Fruit fly (Drosophila melanogaster) whole organism, prepupa: ENCODE results near the gene CG5888.

Experiments used
- Blimp-1 ChIP-seq: fragments of 200-800 bp; sonication (Bioruptor generic); optimal IDR thresholded peaks from 3 replicates; lab custom pipeline; 2017; ENCODE audit warnings: missing biosample characterization, missing genetic modification characterization, mild to moderate bottlenecking, moderate library complexity, missing genetic modification reagents
- CG10669 ChIP-seq: fragments of 200-800 bp; sonication (Bioruptor generic); optimal IDR thresholded peaks from 3 replicates; lab custom pipeline; 2018; ENCODE audit warnings: missing biosample characterization, mild to moderate bottlenecking, missing genetic modification characterization, moderate library complexity
- CG11294 ChIP-seq: fragments of 200-800 bp; sonication (Bioruptor generic); IDR thresholded peaks from 2 replicates; pipeline ENCODE4 v1.3.6; 2022; ENCODE audit warnings: missing biosample characterization, missing genetic modification characterization
- CG11762 ChIP-seq: fragments of 200-800 bp; sonication (Bioruptor generic); optimal IDR thresholded peaks from 3 replicates; lab custom pipeline; 2016; ENCODE audit warnings: missing biosample characterization, missing genetic modification characterization; ENCODE audit not compliant: insufficient read depth
- CG31627 ChIP-seq: fragments of 200-800 bp; sonication (Bioruptor generic); optimal IDR thresholded peaks from 3 replicates; lab custom pipeline; 2016; ENCODE audit warnings: missing biosample characterization, missing genetic modification characterization
- CG32006 ChIP-seq: fragments of 200-800 bp; sonication (Bioruptor generic); optimal IDR thresholded peaks from 3 replicates; lab custom pipeline; 2017; ENCODE audit warnings: missing biosample characterization, mild to moderate bottlenecking, missing genetic modification characterization
- CG34406 ChIP-seq: fragments of 200-800 bp; sonication (Bioruptor generic); optimal IDR thresholded peaks from 3 replicates; lab custom pipeline; 2016; ENCODE audit warnings: missing biosample characterization, missing genetic modification characterization
- CG4318 ChIP-seq: fragments of 200-800 bp; sonication (Bioruptor generic); optimal IDR thresholded peaks from 3 replicates; lab custom pipeline; 2017; ENCODE audit warnings: missing biosample characterization, mild to moderate bottlenecking, missing genetic modification characterization
- CG6163 ChIP-seq: fragments of 200-800 bp; sonication (Bioruptor generic); IDR thresholded peaks from 3 replicates; pipeline ENCODE4 v1.3.6; 2022; ENCODE audit warnings: missing biosample characterization, missing genetic modification characterization
- CG6276 ChIP-seq: fragments of 200-800 bp; sonication (Bioruptor generic); optimal IDR thresholded peaks from 2 replicates; lab custom pipeline; 2017; ENCODE audit warnings: missing biosample characterization, mild to moderate bottlenecking, missing genetic modification characterization
- CG6792 ChIP-seq: fragments of 200-800 bp; sonication (Bioruptor generic); optimal IDR thresholded peaks from 3 replicates; lab custom pipeline; 2016; ENCODE audit warnings: missing biosample characterization, missing genetic modification characterization
- CG6808 ChIP-seq: fragments of 200-800 bp; sonication (Bioruptor generic); optimal IDR thresholded peaks from 3 replicates; lab custom pipeline; 2017; ENCODE audit warnings: missing biosample characterization, missing genetic modification characterization, mild to moderate bottlenecking, moderate library complexity, missing genetic modification reagents
- CG6854 ChIP-seq: fragments of 200-800 bp; sonication (Bioruptor generic); optimal IDR thresholded peaks from 2 replicates; lab custom pipeline; 2017; ENCODE audit warnings: missing biosample characterization, mild to moderate bottlenecking, missing genetic modification characterization
- CG8119 ChIP-seq: fragments of 200-800 bp; sonication (Bioruptor generic); IDR thresholded peaks from 3 replicates; pipeline ENCODE4 v1.3.6; 2022; ENCODE audit warnings: missing biosample characterization, missing genetic modification characterization
- CG8319 ChIP-seq: fragments of 200-800 bp; sonication (Bioruptor generic); optimal IDR thresholded peaks from 3 replicates; lab custom pipeline; 2016; ENCODE audit warnings: missing biosample characterization, missing genetic modification characterization
- CG8632 ChIP-seq: fragments of 200-800 bp; sonication (Bioruptor generic); optimal IDR thresholded peaks from 3 replicates; lab custom pipeline; 2016; ENCODE audit warnings: missing biosample characterization, missing genetic modification characterization
- CG9139 ChIP-seq: fragments of 200-800 bp; sonication (Bioruptor generic); optimal IDR thresholded peaks from 3 replicates; lab custom pipeline; 2017; ENCODE audit warnings: missing biosample characterization, mild to moderate bottlenecking, missing genetic modification characterization
- Eip78C ChIP-seq: fragments of 200-800 bp; sonication (Bioruptor generic); peaks from one replicate; lab custom pipeline; 2016; ENCODE audit warnings: missing biosample characterization, missing genetic modification characterization
- Eip93F ChIP-seq: fragments of 200-800 bp; sonication (Bioruptor generic); optimal IDR thresholded peaks from 2 replicates; lab custom pipeline; 2016; ENCODE audit warnings: missing biosample characterization, mild to moderate bottlenecking, missing genetic modification characterization
- Ets21C ChIP-seq: fragments of 200-800 bp; sonication (Bioruptor generic); optimal IDR thresholded peaks from 3 replicates; lab custom pipeline; 2016; ENCODE audit warnings: missing biosample characterization, missing genetic modification characterization
- Ets96B ChIP-seq: fragments of 200-800 bp; optimal IDR thresholded peaks from 2 replicates; lab custom pipeline; 2019; ENCODE audit warnings: missing biosample characterization, mild to moderate bottlenecking, missing genetic modification characterization, moderate library complexity
- Gug ChIP-seq: fragments of 200-800 bp; sonication (Bioruptor generic); IDR thresholded peaks from 2 replicates; pipeline ENCODE4 v1.3.6; 2022; ENCODE audit warnings: missing biosample characterization, missing genetic modification characterization
- Hr38 ChIP-seq: sonication (Bioruptor generic); optimal IDR thresholded peaks from 2 replicates; lab custom pipeline; 2016; ENCODE audit warnings: missing biosample characterization, missing genetic modification characterization
- Hr39 ChIP-seq: fragments of 200-800 bp; sonication (Bioruptor generic); optimal IDR thresholded peaks from 2 replicates; lab custom pipeline; 2016; ENCODE audit warnings: missing biosample characterization, missing genetic modification characterization
- Hr4 ChIP-seq: fragments of 200-800 bp; sonication (Bioruptor generic); optimal IDR thresholded peaks from 3 replicates; lab custom pipeline; 2016; ENCODE audit warnings: missing biosample characterization, missing genetic modification characterization
- Met ChIP-seq: fragments of 200-800 bp; sonication (Bioruptor generic); optimal IDR thresholded peaks from 3 replicates; lab custom pipeline; 2016; ENCODE audit warnings: missing biosample characterization, missing genetic modification characterization
- Smox ChIP-seq: fragments of 200-800 bp; sonication (Bioruptor generic); optimal IDR thresholded peaks from 3 replicates; lab custom pipeline; 2016; ENCODE audit warnings: missing biosample characterization, missing genetic modification characterization
- Sox102F ChIP-seq: fragments of 200-800 bp; sonication (Bioruptor generic); optimal IDR thresholded peaks from 2 replicates; lab custom pipeline; 2016; ENCODE audit warnings: missing biosample characterization, mild to moderate bottlenecking, missing genetic modification characterization
- Sox14 ChIP-seq: fragments of 200-800 bp; sonication (Bioruptor generic); optimal IDR thresholded peaks from 3 replicates; lab custom pipeline; 2016; ENCODE audit warnings: missing biosample characterization, missing genetic modification characterization
- acj6 ChIP-seq: fragments of 200-800 bp; sonication (Bioruptor generic); optimal IDR thresholded peaks from 3 replicates; lab custom pipeline; 2016; ENCODE audit warnings: missing biosample characterization, missing genetic modification characterization
- cyc ChIP-seq: fragments of 200-800 bp; sonication (Bioruptor generic); optimal IDR thresholded peaks from 3 replicates; lab custom pipeline; 2016; ENCODE audit warnings: missing biosample characterization, missing genetic modification characterization
- dsx ChIP-seq: fragments of 200-800 bp; optimal IDR thresholded peaks from 3 replicates; lab custom pipeline; 2019; ENCODE audit warnings: missing biosample characterization, mild to moderate bottlenecking, missing genetic modification characterization, moderate library complexity; ENCODE audit not compliant: poor library complexity, severe bottlenecking
- eg ChIP-seq: fragments of 200-800 bp; sonication (Bioruptor generic); IDR thresholded peaks from 3 replicates; pipeline ENCODE4 v1.3.6; 2022; ENCODE audit warnings: missing biosample characterization, missing genetic modification characterization
- esn ChIP-seq: fragments of 200-800 bp; sonication (Bioruptor generic); optimal IDR thresholded peaks from 2 replicates; lab custom pipeline; 2016; ENCODE audit warnings: missing biosample characterization, mild to moderate bottlenecking, missing genetic modification characterization, moderate library complexity
- fd59A ChIP-seq: fragments of 200-800 bp; sonication (Bioruptor generic); optimal IDR thresholded peaks from 2 replicates; lab custom pipeline; 2017; ENCODE audit warnings: missing biosample characterization, mild to moderate bottlenecking, missing genetic modification characterization, missing genetic modification reagents
- fd85E ChIP-seq: fragments of 200-800 bp; sonication (Bioruptor generic); optimal IDR thresholded peaks from 3 replicates; lab custom pipeline; 2016; ENCODE audit warnings: missing biosample characterization, missing genetic modification characterization
- fkh ChIP-seq: fragments of 200-800 bp; sonication (Bioruptor generic); optimal IDR thresholded peaks from 3 replicates; lab custom pipeline; 2017; ENCODE audit warnings: missing biosample characterization, mild to moderate bottlenecking, missing genetic modification characterization, moderate library complexity
- lz ChIP-seq: fragments of 200-800 bp; sonication (Bioruptor generic); optimal IDR thresholded peaks from 3 replicates; lab custom pipeline; 2016; ENCODE audit warnings: missing biosample characterization, missing genetic modification characterization
- net ChIP-seq: fragments of 200-800 bp; sonication (Bioruptor generic); optimal IDR thresholded peaks from 3 replicates; lab custom pipeline; 2016; ENCODE audit warnings: missing biosample characterization, missing genetic modification characterization
- pdm3 ChIP-seq: fragments of 200-800 bp; sonication (Bioruptor generic); optimal IDR thresholded peaks from 3 replicates; lab custom pipeline; 2016; ENCODE audit warnings: missing biosample characterization, missing genetic modification characterization
- spab ChIP-seq: fragments of 200-800 bp; sonication (Bioruptor generic); optimal IDR thresholded peaks from 2 replicates; lab custom pipeline; 2017; ENCODE audit warnings: missing biosample characterization, mild to moderate bottlenecking, missing genetic modification characterization, missing genetic modification reagents
- ss ChIP-seq, 2 experiments: fragments of 200-800 bp; sonication (Bioruptor generic); optimal IDR thresholded peaks; 2 replicates in 1 of 2; 3 replicates in 1 of 2; lab custom pipeline; 2017 to 2018; ENCODE audit warnings: mild to moderate bottlenecking in 2 of 2, missing biosample characterization in 2 of 2, missing genetic modification characterization in 2 of 2, moderate library complexity in 1 of 2
- svp ChIP-seq: fragments of 200-800 bp; sonication (Bioruptor generic); peaks from one replicate; lab custom pipeline; 2016; ENCODE audit warnings: missing biosample characterization, missing genetic modification characterization
- topi ChIP-seq: fragments of 200-800 bp; sonication (Bioruptor generic); optimal IDR thresholded peaks from 3 replicates; lab custom pipeline; 2016; ENCODE audit warnings: missing biosample characterization, missing genetic modification characterization
- vri ChIP-seq: fragments of 200-800 bp; sonication (Bioruptor generic); optimal IDR thresholded peaks from 3 replicates; lab custom pipeline; 2016; ENCODE audit warnings: missing biosample characterization, mild to moderate bottlenecking, missing genetic modification characterization

The CG5888 gene

DNA sequence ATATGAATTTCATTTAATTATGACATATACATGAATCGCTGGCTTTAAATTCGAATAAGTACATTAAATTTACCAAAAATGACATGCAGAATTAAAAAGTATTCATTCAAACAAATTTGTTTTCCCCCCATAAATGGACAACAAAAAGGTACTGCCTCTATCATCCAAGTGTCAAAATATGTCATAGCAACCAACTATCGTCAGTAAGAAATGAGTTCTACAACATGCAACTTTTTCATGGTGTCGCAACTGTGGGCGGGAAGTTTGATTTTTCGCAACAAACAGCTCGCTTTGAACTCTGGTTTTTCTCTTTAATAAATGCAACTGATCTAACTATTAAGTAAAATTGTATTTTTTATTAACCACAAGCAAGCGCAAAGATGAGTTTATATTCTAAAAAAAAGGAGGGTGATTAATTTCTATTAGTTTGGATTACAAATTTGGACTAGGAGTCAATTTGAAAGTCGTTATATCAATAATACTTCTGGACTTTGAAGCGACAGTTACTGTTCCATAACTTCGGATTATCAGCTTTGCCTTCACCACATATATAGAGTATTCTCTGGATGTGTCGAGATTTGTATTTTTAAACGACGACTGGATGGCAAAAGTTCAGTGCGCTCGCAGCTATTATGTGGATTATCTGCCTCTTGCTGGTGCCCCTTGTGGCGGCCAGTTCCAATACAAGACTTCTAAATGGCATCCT is 39.5 kb upstream of the CG5888 start, which contains the start of gene Nepl8 (continued):
- TF ChIP-seq Eip78C (GFP tag; lab: Kevin White, UChicago) (no peak), ss (GFP tag; optimal IDR thresholded peaks at IDR 0.05; lab: Kevin White, UChicago) (peak; percentile 16 to 66), CG6808 (GFP tag; lab: Kevin White, UChicago) (peak; percentile 35), Gug (GFP tag; lab: Robert Waterston, UW) (no peak), Hr39 (GFP tag; lab: Kevin White, UChicago) (no peak), acj6 (GFP tag; lab: Kevin White, UChicago) (no peak), spab (no peak), CG6792 (no peak), fkh (no peak), CG6854 (no peak), CG11294 (GFP tag; lab: Robert Waterston, UW) (no peak), CG34406 (GFP tag; lab: Kevin White, UChicago) (no peak), Sox102F (no peak), CG6163 (no peak)

DNA sequence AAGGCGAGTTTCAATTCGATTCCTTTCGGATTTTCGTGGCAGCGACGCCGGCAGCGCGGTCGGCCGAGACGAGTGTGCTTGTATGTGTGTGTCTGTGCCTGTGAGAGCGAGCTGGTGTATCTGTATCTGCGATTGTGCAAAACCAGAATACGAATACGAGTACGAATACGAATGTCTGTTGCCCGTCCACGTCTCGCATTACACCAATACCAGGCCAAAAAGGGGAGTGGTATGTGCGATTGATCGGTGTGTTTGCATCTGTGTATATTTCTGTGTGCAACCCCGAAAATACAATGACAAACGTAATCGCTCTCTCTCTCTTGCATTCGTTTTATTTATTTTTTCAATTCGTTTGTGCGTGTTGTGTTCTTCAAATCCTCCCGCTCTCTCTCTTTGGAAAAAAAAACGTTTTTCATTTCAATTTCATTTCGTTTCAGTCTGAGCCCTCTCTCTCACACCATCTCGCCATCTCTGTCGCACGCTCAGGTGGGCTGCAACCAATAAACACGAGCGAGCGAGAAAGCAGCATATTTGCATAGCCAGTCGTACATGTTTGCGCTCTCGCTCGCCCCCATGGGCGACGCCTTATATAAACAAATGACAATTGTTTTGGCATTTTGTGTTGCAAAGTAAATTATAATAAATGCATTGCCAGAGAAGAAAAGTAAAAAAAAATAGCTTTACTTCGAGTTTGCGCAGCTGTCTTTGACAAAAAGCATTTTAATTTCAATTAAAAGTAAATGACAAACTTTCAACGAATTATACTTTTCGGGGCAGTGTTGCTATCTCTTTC is 37.9 kb upstream of the CG5888 start:
- peak; percentile 24 for TF ChIP-seq Hr39 (GFP tag; lab: Kevin White, UChicago)
- peak; percentile 15 for TF ChIP-seq CG9139 (GFP tag; lab: Kevin White, UChicago)
- peak; percentile 49 for TF ChIP-seq Blimp-1 (GFP tag; lab: Kevin White, UChicago)
- TF ChIP-seq CG6276 (GFP tag; lab: Kevin White, UChicago), result no peak
- no peak for TF ChIP-seq Hr4 (GFP tag; lab: Kevin White, UChicago)
- peak; percentile 52 for TF ChIP-seq pdm3 (GFP tag; lab: Kevin White, UChicago)
- TF ChIP-seq Ets21C, result no peak
- TF ChIP-seq Eip93F (GFP tag; lab: Kevin White, UChicago), result no peak
- TF ChIP-seq CG4318 (GFP tag; lab: Kevin White, UChicago), result no peak
- TF ChIP-seq Smox (GFP tag; lab: Kevin White, UChicago), result peak; percentile 29
- TF ChIP-seq Ets96B, result peak; percentile 36
- no peak for TF ChIP-seq dsx (GFP tag; lab: Kevin White, UChicago)
- peak; percentile 23 for TF ChIP-seq acj6 (GFP tag; lab: Kevin White, UChicago)
- peak; percentile 50 for TF ChIP-seq CG8632 (GFP tag; lab: Kevin White, UChicago)
- peak; percentile 45; the same call in 2 of the 3 replicates for TF ChIP-seq CG6163
- peak; percentile 20 for TF ChIP-seq topi (GFP tag; lab: Kevin White, UChicago)
- TF ChIP-seq spab, result peak; percentile 17
- peak; percentile 23 for TF ChIP-seq Met (GFP tag; lab: Kevin White, UChicago)
- TF ChIP-seq CG10669 (GFP tag; lab: Kevin White, UChicago), result peak; percentile 45
- TF ChIP-seq CG8319 (GFP tag; lab: Kevin White, UChicago), result no peak
- TF ChIP-seq CG32006, result peak; percentile 39
- TF ChIP-seq CG34406 (GFP tag; lab: Kevin White, UChicago), result peak; percentile 10
- TF ChIP-seq ss (GFP tag; optimal IDR thresholded peaks at IDR 0.05; lab: Kevin White, UChicago), result peak; percentile 35 to 72
- peak; percentile 74 for TF ChIP-seq svp (GFP tag; lab: Kevin White, UChicago)
- no peak for TF ChIP-seq fd85E (GFP tag; lab: Kevin White, UChicago)
- peak; percentile 28 for TF ChIP-seq Sox102F
- TF ChIP-seq CG11762 (GFP tag; lab: Kevin White, UChicago), result no peak
- no peak for TF ChIP-seq CG8119
- TF ChIP-seq CG6854, result no peak
- peak; percentile 43 for TF ChIP-seq Gug (GFP tag; lab: Robert Waterston, UW)
- TF ChIP-seq CG31627 (GFP tag; lab: Kevin White, UChicago), result peak; percentile 34
- peak; percentile 56 for TF ChIP-seq Sox14 (GFP tag; lab: Kevin White, UChicago)
- peak; percentile 30 for TF ChIP-seq vri (GFP tag; lab: Kevin White, UChicago)
- peak; percentile 34 for TF ChIP-seq net (GFP tag; lab: Kevin White, UChicago)
- peak; percentile 24 for TF ChIP-seq cyc (GFP tag; lab: Kevin White, UChicago)
- TF ChIP-seq esn (GFP tag; lab: Kevin White, UChicago), result peak; percentile 25
- TF ChIP-seq lz, result peak; percentile 9
- TF ChIP-seq CG11294 (GFP tag; lab: Robert Waterston, UW), result no peak
- TF ChIP-seq eg, result peak; percentile 41
- no peak for TF ChIP-seq Hr38 (GFP tag; lab: Kevin White, UChicago)
- TF ChIP-seq fkh, result peak; percentile 99
- no peak for TF ChIP-seq fd59A (GFP tag; lab: Kevin White, UChicago)
